Fruit fly (Drosophila melanogaster) whole organism, embryonic: ENCODE results near the gene Set2.

Source experiments
- Atf-2 ChIP-seq: fragments of 200-800 bp; sonication (Bioruptor generic); optimal IDR thresholded peaks from 2 replicates; lab custom pipeline; 2016; ENCODE audit warnings: missing biosample characterization, missing genetic modification characterization
- B-H2 ChIP-seq: fragments of 200-800 bp; sonication (Bioruptor generic); optimal IDR thresholded peaks from 2 replicates; lab custom pipeline; 2018; ENCODE audit warnings: missing biosample characterization, mild to moderate bottlenecking, missing genetic modification characterization
- Bgb ChIP-seq: fragments of 200-800 bp; sonication (Bioruptor generic); IDR thresholded peaks from 2 replicates; pipeline ENCODE4 v1.3.6; 2022; ENCODE audit warnings: missing biosample characterization, missing genetic modification characterization; ENCODE audit not compliant: partially characterized antibody
- CG10267 ChIP-seq: fragments of 200-800 bp; sonication (Bioruptor generic); optimal IDR thresholded peaks from 2 replicates; lab custom pipeline; 2018; ENCODE audit warnings: missing biosample characterization, mild to moderate bottlenecking, missing genetic modification characterization, moderate library complexity
- CG10321 ChIP-seq: fragments of 200-800 bp; sonication (Bioruptor generic); IDR thresholded peaks from 2 replicates; pipeline ENCODE4 v1.3.6; 2022; ENCODE audit warnings: missing biosample characterization, missing genetic modification characterization
- CG10979 ChIP-seq: fragments of 200-800 bp; sonication (Bioruptor generic); optimal IDR thresholded peaks from 2 replicates; lab custom pipeline; 2018; ENCODE audit warnings: missing biosample characterization, mild to moderate bottlenecking, missing genetic modification characterization, moderate library complexity
- CG11085 ChIP-seq: fragments of 200-800 bp; sonication (Bioruptor generic); IDR thresholded peaks from 2 replicates; pipeline ENCODE4 v1.3.6; 2022; ENCODE audit warnings: missing biosample characterization, missing genetic modification characterization
- CG11560 ChIP-seq: fragments of 200-800 bp; sonication (Bioruptor generic); IDR thresholded peaks from 3 replicates; pipeline ENCODE4 v1.3.6; 2022; ENCODE audit warnings: missing biosample characterization, missing genetic modification characterization
- CG12391 ChIP-seq: fragments of 200-800 bp; sonication (Bioruptor generic); optimal IDR thresholded peaks from 3 replicates; lab custom pipeline; 2018; ENCODE audit warnings: missing biosample characterization, mild to moderate bottlenecking, missing genetic modification characterization, moderate library complexity
- CG13296 ChIP-seq: fragments of 200-800 bp; sonication (Bioruptor generic); optimal IDR thresholded peaks from 3 replicates; lab custom pipeline; 2018; ENCODE audit warnings: missing biosample characterization, mild to moderate bottlenecking, missing genetic modification characterization
- CG14667 ChIP-seq: fragments of 200-800 bp; sonication (Bioruptor generic); IDR thresholded peaks from 2 replicates; pipeline ENCODE4 v1.3.6; 2022; ENCODE audit warnings: missing biosample characterization, missing genetic modification characterization
- CG15011 ChIP-seq: fragments of 200-800 bp; sonication (Bioruptor generic); optimal IDR thresholded peaks from 3 replicates; lab custom pipeline; 2018; ENCODE audit warnings: missing biosample characterization, mild to moderate bottlenecking, missing genetic modification characterization
- CG15514 ChIP-seq: fragments of 200-800 bp; sonication (Bioruptor generic); optimal IDR thresholded peaks from 3 replicates; lab custom pipeline; 2017; ENCODE audit warnings: missing biosample characterization, missing genetic modification characterization, mild to moderate bottlenecking, moderate library complexity, missing genetic modification reagents
- CG16779 ChIP-seq: fragments of 200-800 bp; sonication (Bioruptor generic); IDR thresholded peaks from 2 replicates; pipeline ENCODE4 v1.3.6; 2022; ENCODE audit warnings: missing biosample characterization, missing genetic modification characterization
- CG32532 ChIP-seq: fragments of 200-800 bp; sonication (Bioruptor generic); IDR thresholded peaks from 2 replicates; pipeline ENCODE4 v1.3.6; 2022; ENCODE audit warnings: missing biosample characterization, missing genetic modification characterization
- CG3995 ChIP-seq: fragments of 200-800 bp; sonication (Bioruptor generic); optimal IDR thresholded peaks from 3 replicates; lab custom pipeline; 2016; ENCODE audit warnings: missing biosample characterization, missing genetic modification characterization
- CG4404 ChIP-seq: fragments of 200-800 bp; sonication (Bioruptor generic); IDR thresholded peaks from 2 replicates; pipeline ENCODE4 v1.3.6; 2022; ENCODE audit warnings: missing biosample characterization, missing genetic modification characterization
- CG4730 ChIP-seq: fragments of 200-800 bp; sonication (Bioruptor generic); IDR thresholded peaks from 2 replicates; pipeline ENCODE4 v1.3.6; 2022; ENCODE audit warnings: missing biosample characterization, missing genetic modification characterization
- CG6765 ChIP-seq: fragments of 200-800 bp; sonication (Bioruptor generic); optimal IDR thresholded peaks from 3 replicates; lab custom pipeline; 2017; ENCODE audit warnings: missing biosample characterization, mild to moderate bottlenecking, missing genetic modification characterization
- CG7987 ChIP-seq: fragments of 200-800 bp; sonication (Bioruptor generic); optimal IDR thresholded peaks from 2 replicates; lab custom pipeline; 2018; ENCODE audit warnings: missing biosample characterization, mild to moderate bottlenecking, missing genetic modification characterization, moderate library complexity
- CG8388 ChIP-seq: fragments of 200-800 bp; sonication (Bioruptor generic); optimal IDR thresholded peaks from 2 replicates; lab custom pipeline; 2019; ENCODE audit warnings: missing biosample characterization, mild to moderate bottlenecking, missing genetic modification characterization, moderate library complexity
- CG9215 ChIP-seq: fragments of 200-800 bp; sonication (Bioruptor generic); IDR thresholded peaks from 2 replicates; pipeline ENCODE4 v1.3.6; 2022; ENCODE audit warnings: missing biosample characterization, missing genetic modification characterization
- CG9609 ChIP-seq: fragments of 200-800 bp; sonication (Bioruptor generic); optimal IDR thresholded peaks from 3 replicates; lab custom pipeline; 2016; ENCODE audit warnings: missing biosample characterization, missing genetic modification characterization
- Doc2 ChIP-seq: fragments of 200-800 bp; sonication (Bioruptor generic); IDR thresholded peaks from 2 replicates; pipeline ENCODE4 v1.3.6; 2022; ENCODE audit warnings: missing biosample characterization, missing genetic modification characterization
- Hmr ChIP-seq: fragments of 200-800 bp; sonication (Bioruptor generic); optimal IDR thresholded peaks from 3 replicates; lab custom pipeline; 2017; ENCODE audit warnings: mild to moderate bottlenecking, missing biosample characterization, missing genetic modification reagents, missing genetic modification characterization
- Hr3 ChIP-seq: fragments of 200-800 bp; sonication (Bioruptor generic); optimal IDR thresholded peaks from 3 replicates; lab custom pipeline; 2016; ENCODE audit warnings: missing biosample characterization, missing genetic modification characterization
- MBD-R2 ChIP-seq: fragments of 200-800 bp; sonication (Bioruptor generic); IDR thresholded peaks from 2 replicates; pipeline ENCODE4 v1.3.6; 2022; ENCODE audit warnings: missing biosample characterization, missing genetic modification characterization
- Mrtf ChIP-seq: fragments of 200-800 bp; sonication (Bioruptor generic); IDR thresholded peaks from 3 replicates; pipeline ENCODE4 v1.3.6; 2022; ENCODE audit warnings: missing biosample characterization, missing genetic modification characterization
- NK7.1 ChIP-seq: fragments of 200-800 bp; sonication (Bioruptor generic); optimal IDR thresholded peaks from 3 replicates; lab custom pipeline; 2016; ENCODE audit warnings: missing biosample characterization, missing genetic modification characterization
- PHDP ChIP-seq: fragments of 200-800 bp; sonication (Bioruptor generic); optimal IDR thresholded peaks from 3 replicates; lab custom pipeline; 2018; ENCODE audit warnings: missing biosample characterization, mild to moderate bottlenecking, missing genetic modification characterization, moderate library complexity
- Sin3A ChIP-seq: fragments of >200 bp; optimal IDR thresholded peaks from 2 replicates; lab custom pipeline; 2018
- TFAM ChIP-seq: fragments of 200-800 bp; sonication (Bioruptor generic); optimal IDR thresholded peaks from 2 replicates; lab custom pipeline; 2017; ENCODE audit warnings: missing biosample characterization, missing genetic modification characterization, inconsistent platforms
- Tbp ChIP-seq: fragments of >200 bp; optimal IDR thresholded peaks from 2 replicates; lab custom pipeline; 2018; ENCODE audit warnings: missing biosample characterization, missing genetic modification characterization
- Trl ChIP-seq, 3 experiments: fragments of >200 bp in 2 of 3; fragments of 200-800 bp in 1 of 3; sonication (Bioruptor generic) in 1 of 3; optimal IDR thresholded peaks; 2 replicates in 1 of 3; 3 replicates in 2 of 3; lab custom pipeline; 2016 to 2017; ENCODE audit warnings: missing biosample characterization in 1 of 3, missing genetic modification characterization in 1 of 3
- al ChIP-seq: fragments of 200-800 bp; sonication (Bioruptor generic); IDR thresholded peaks from 2 replicates; pipeline ENCODE4 v1.3.6; 2022; ENCODE audit warnings: missing biosample characterization, missing genetic modification characterization
- cato ChIP-seq: fragments of 200-800 bp; sonication (Bioruptor generic); optimal IDR thresholded peaks from 2 replicates; lab custom pipeline; 2016; ENCODE audit warnings: missing biosample characterization, missing genetic modification characterization, borderline replicate concordance
- dimm ChIP-seq: fragments of 200-800 bp; sonication (Bioruptor generic); IDR thresholded peaks from 2 replicates; pipeline ENCODE4 v1.3.6; 2022; ENCODE audit warnings: missing biosample characterization, missing genetic modification characterization
- fd96Cb ChIP-seq: fragments of 200-800 bp; sonication (Bioruptor generic); optimal IDR thresholded peaks from 2 replicates; lab custom pipeline; 2018; ENCODE audit warnings: missing biosample characterization, mild to moderate bottlenecking, missing genetic modification characterization, moderate library complexity
- jumu ChIP-seq: fragments of 200-800 bp; sonication (Bioruptor generic); optimal IDR thresholded peaks from 3 replicates; lab custom pipeline; 2016; ENCODE audit warnings: missing biosample characterization, missing genetic modification characterization
- ken ChIP-seq: fragments of 200-800 bp; sonication (Bioruptor generic); IDR thresholded peaks from 3 replicates; pipeline ENCODE4 v1.3.6; 2022; ENCODE audit warnings: missing biosample characterization, missing genetic modification characterization
- kni ChIP-seq: fragments of 200-800 bp; sonication (Bioruptor generic); optimal IDR thresholded peaks from 3 replicates; lab custom pipeline; 2017; ENCODE audit warnings: mild to moderate bottlenecking, missing biosample characterization, missing genetic modification reagents, missing genetic modification characterization
- lov ChIP-seq, 2 experiments: fragments of 200-800 bp in 1 of 2; fragments of >200 bp in 1 of 2; sonication (Bioruptor generic) in 1 of 2; IDR thresholded peaks in 1 of 2; optimal IDR thresholded peaks in 1 of 2; 2 replicates in 1 of 2; 3 replicates in 1 of 2; pipeline versions ENCODE4 v1.3.6 to Lab custom; 2017 to 2022; ENCODE audit warnings: missing biosample characterization in 1 of 2, missing genetic modification characterization in 1 of 2
- nmo ChIP-seq: fragments of 200-800 bp; sonication (Bioruptor generic); optimal IDR thresholded peaks from 2 replicates; lab custom pipeline; 2018; ENCODE audit warnings: missing biosample characterization, mild to moderate bottlenecking, missing genetic modification characterization, moderate library complexity
- pfk ChIP-seq: fragments of 200-800 bp; sonication (Bioruptor generic); optimal IDR thresholded peaks from 2 replicates; lab custom pipeline; 2018; ENCODE audit warnings: missing biosample characterization, mild to moderate bottlenecking, missing genetic modification characterization, moderate library complexity
- shn ChIP-seq: fragments of 200-800 bp; sonication (Bioruptor generic); optimal IDR thresholded peaks from 3 replicates; lab custom pipeline; 2016; ENCODE audit warnings: missing biosample characterization, missing genetic modification characterization
- slbo ChIP-seq: fragments of 200-800 bp; sonication (Bioruptor generic); IDR thresholded peaks from 2 replicates; pipeline ENCODE4 v1.3.6; 2022; ENCODE audit warnings: missing biosample characterization, missing genetic modification characterization
- trem ChIP-seq: fragments of 200-800 bp; optimal IDR thresholded peaks from 3 replicates; lab custom pipeline; 2019; ENCODE audit warnings: missing biosample characterization, mild to moderate bottlenecking, missing genetic modification characterization, moderate library complexity
- ttk ChIP-seq: fragments of 200-800 bp; sonication (Bioruptor generic); IDR thresholded peaks from 2 replicates; pipeline ENCODE4 v2.1.2; 2022; ENCODE audit warnings: missing biosample characterization, missing genetic modification characterization
- zf30C ChIP-seq: fragments of 200-800 bp; sonication (Bioruptor generic); optimal IDR thresholded peaks from 3 replicates; lab custom pipeline; 2018; ENCODE audit warnings: missing biosample characterization, mild to moderate bottlenecking, missing genetic modification characterization

Set2 gene

DNA sequence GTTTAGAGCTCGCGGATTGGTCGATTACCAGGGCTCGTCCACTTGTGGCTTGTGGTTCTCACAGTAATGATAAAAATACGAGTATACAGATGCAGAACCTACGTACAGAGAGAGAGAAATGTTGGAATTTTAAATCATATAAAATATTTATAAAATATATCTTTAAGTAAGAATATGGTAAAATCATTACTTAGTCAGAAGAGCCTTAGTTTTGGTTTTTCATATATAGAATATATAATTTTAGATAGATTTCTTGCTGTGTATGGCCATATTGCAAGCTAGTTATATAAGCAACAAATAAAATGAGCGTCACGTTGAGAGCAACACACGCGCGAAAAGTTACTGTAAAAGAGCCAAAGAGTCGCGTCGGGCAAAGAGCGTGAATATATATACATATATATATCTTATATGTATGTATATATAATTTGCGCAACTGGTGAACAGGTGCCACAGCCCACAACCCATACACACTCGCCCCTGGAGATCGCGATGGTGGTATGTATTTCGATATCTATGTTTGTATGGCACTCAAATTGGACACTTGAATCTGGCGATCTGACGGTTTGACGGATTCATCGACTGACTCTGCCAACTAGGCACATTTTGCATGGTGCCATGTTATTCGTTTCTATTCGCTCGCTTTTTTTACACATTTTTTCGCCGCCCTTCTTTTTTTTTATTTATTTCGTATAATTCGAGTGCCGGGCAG, 22.4 kb upstream of the Set2 start (continued):
- TF ChIP-seq CG6765 (peak; percentile 52), PHDP (peak; percentile 79), Hr3 (GFP tag; lab: Kevin White, UChicago) (peak; percentile 14), cato (no peak), CG8388 (GFP tag; lab: Kevin White, UChicago) (peak; percentile 22), MBD-R2 (GFP tag; lab: Robert Waterston, UW) (peak; percentile 67; the same call in 1 of the 2 replicates), Mrtf (GFP tag; lab: Robert Waterston, UW) (peak; percentile 65; the same call in 1 of the 3 replicates), CG10979 (tag; lab: Kevin White, UChicago) (peak; percentile 4), CG13296 (GFP tag; lab: Kevin White, UChicago) (peak; percentile 83), CG16779 (0 out of 2 replicates have a peak, but pooled peaks have one; percentile 3), ttk (GFP tag; lab: Robert Waterston, UW) (0 out of 2 replicates have a peak, but pooled peaks have one; percentile 45), TFAM (GFP tag; lab: Kevin White, UChicago) (no peak), B-H2 (GFP tag; lab: Kevin White, UChicago) (peak; percentile 31), jumu (GFP tag; lab: Kevin White, UChicago) (no peak), Sin3A (lab: Kevin White, UChicago) (no peak), CG7987 (GFP tag; lab: Kevin White, UChicago) (no peak), al (GFP tag; lab: Robert Waterston, UW) (peak; percentile 85), CG10321 (GFP tag; lab: Robert Waterston, UW) (0 out of 2 replicates have a peak, but pooled peaks have one; percentile 35), CG14667 (GFP tag; lab: Robert Waterston, UW) (peak; percentile 29; the same call in 1 of the 2 replicates), Trl (optimal IDR thresholded peaks at IDR 0.05; lab: Kevin White, UChicago) (peak in 1 of 2 experiments; percentile 10), Trl (GFP tag; optimal IDR thresholded peaks at IDR 0.05; lab: Kevin White, UChicago) (no peak), kni (GFP tag; lab: Kevin White, UChicago) (no peak), Bgb (GFP tag; lab: Robert Waterston, UW) (no peak), Doc2 (GFP tag; lab: Robert Waterston, UW) (no peak), fd96Cb (tag; lab: Kevin White, UChicago) (peak; percentile 5), trem (no peak), CG15514 (GFP tag; lab: Kevin White, UChicago) (peak; percentile 72), nmo (peak; percentile 43), CG15011 (GFP tag; lab: Kevin White, UChicago) (peak; percentile 48), CG4730 (peak; percentile 33; the same call in 1 of the 2 replicates), NK7.1 (GFP tag; lab: Kevin White, UChicago) (no peak), CG32532 (GFP tag; lab: Robert Waterston, UW) (peak; percentile 87), ken (no peak), zf30C (GFP tag; lab: Kevin White, UChicago) (peak; percentile 36), CG12391 (tag; lab: Kevin White, UChicago) (peak; percentile 69), Hmr (GFP tag; lab: Kevin White, UChicago) (peak; percentile 85), CG9609 (GFP tag; lab: Kevin White, UChicago) (no peak), CG11085 (peak; percentile 77), CG10267 (tag; lab: Kevin White, UChicago) (peak; percentile 62), lov (optimal IDR thresholded peaks at IDR 0.05; lab: Kevin White, UChicago) (no peak), lov (GFP tag; IDR thresholded peaks at IDR 0.05; lab: Robert Waterston, UW) (no peak), dimm (GFP tag; lab: Robert Waterston, UW) (no peak), CG3995 (no peak), pfk (no peak), CG4404 (GFP tag; lab: Robert Waterston, UW) (0 out of 2 replicates have a peak, but pooled peaks have one; percentile 29), slbo (GFP tag; lab: Robert Waterston, UW) (peak; percentile 87), CG9215 (GFP tag; lab: Robert Waterston, UW) (peak; percentile 50), Tbp (GFP tag; lab: Kevin White, UChicago) (no peak), shn (no peak), CG11560 (tag; lab: Robert Waterston, UW) (0 out of 3 replicates have a peak, but pooled peaks have one; percentile 28), Atf-2 (no peak)
